Worm (Caenorhabditis elegans): ENCODE measurements around the gene ttbk-2.1.
"Not testable (repeated sequence)": the region's sequence is repeated elsewhere in the genome, so short reads cannot be mapped to it uniquely, and the experiment has no call there.

- TF ChIP-seq nhr-76 (tag; optimal IDR thresholded peaks at IDR 0.05); daf-12 (tag; optimal IDR thresholded peaks at IDR 0.05); fkh-10 (GFP tag; optimal IDR thresholded peaks at IDR 0.05); fkh-2 (tag; optimal IDR thresholded peaks at IDR 0.05); nhr-43 (tag; optimal IDR thresholded peaks at IDR 0.05; ENCODE audit: poor library complexity, severe bottlenecking); R02D3.7 (tag; optimal IDR thresholded peaks at IDR 0.05); unc-62 (GFP tag; optimal IDR thresholded peaks at IDR 0.05); nhr-237 (tag; optimal IDR thresholded peaks at IDR 0.05); snpc-4 (tag; optimal IDR thresholded peaks at IDR 0.05): not testable (repeated sequence)
Measured at ce11 chrIV:5256731-5257130, 1.8 kb upstream of the ttbk-2.1 start, which contains the start of gene F36H12.9.

Measured in whole organism, L3 larva.